Fruit fly (Drosophila melanogaster) whole organism, pupa: ENCODE data around the gene Ae2.

ENCODE experiments used
- CG10348 ChIP-seq: fragments of 200-800 bp; sonication (Bioruptor generic); IDR thresholded peaks from 2 replicates; pipeline ENCODE4 v1.3.6; 2022; ENCODE audit warnings: missing biosample characterization, missing genetic modification characterization
- CG13204 ChIP-seq: fragments of 200-800 bp; sonication (Bioruptor generic); optimal IDR thresholded peaks from 2 replicates; lab custom pipeline; 2018; ENCODE audit warnings: missing biosample characterization, mild to moderate bottlenecking, missing genetic modification characterization, moderate library complexity
- CG14655 ChIP-seq: fragments of 200-800 bp; sonication (Bioruptor generic); optimal IDR thresholded peaks from 3 replicates; lab custom pipeline; 2017; ENCODE audit warnings: mild to moderate bottlenecking, missing biosample characterization, missing genetic modification reagents, missing genetic modification characterization
- CG17806 ChIP-seq: fragments of 200-800 bp; sonication (Bioruptor generic); optimal IDR thresholded peaks from 2 replicates; lab custom pipeline; 2018; ENCODE audit warnings: missing biosample characterization, mild to moderate bottlenecking, missing genetic modification characterization, moderate library complexity
- CG32121 ChIP-seq: fragments of 200-800 bp; sonication (Bioruptor generic); IDR thresholded peaks from 2 replicates; pipeline ENCODE4 v1.3.6; 2022; ENCODE audit warnings: missing biosample characterization, missing genetic modification characterization
- CG4496 ChIP-seq: fragments of 200-800 bp; sonication (Bioruptor generic); IDR thresholded peaks from 3 replicates; pipeline ENCODE4 v1.3.6; 2022; ENCODE audit warnings: missing biosample characterization, missing genetic modification characterization
- CG8301 ChIP-seq: fragments of 200-800 bp; sonication (Bioruptor generic); optimal IDR thresholded peaks from 2 replicates; lab custom pipeline; 2018; ENCODE audit warnings: missing biosample characterization, mild to moderate bottlenecking, missing genetic modification characterization
- EcR ChIP-seq: fragments of 200-800 bp; sonication (Bioruptor generic); optimal IDR thresholded peaks from 3 replicates; lab custom pipeline; 2019; ENCODE audit warnings: missing biosample characterization, missing genetic modification characterization, mild to moderate bottlenecking, moderate library complexity, missing genetic modification reagents
- Ets98B ChIP-seq: fragments of 200-800 bp; sonication (Bioruptor generic); IDR thresholded peaks from 2 replicates; pipeline ENCODE4 v1.3.6; 2022; ENCODE audit warnings: missing biosample characterization, missing genetic modification characterization
- Pif1A ChIP-seq: fragments of 200-800 bp; sonication (Bioruptor generic); optimal IDR thresholded peaks from 3 replicates; lab custom pipeline; 2016; ENCODE audit warnings: missing biosample characterization, missing genetic modification characterization
- Pif1B ChIP-seq: fragments of 200-800 bp; sonication (Bioruptor generic); optimal IDR thresholded peaks from 3 replicates; lab custom pipeline; 2016; ENCODE audit warnings: missing biosample characterization, missing genetic modification characterization
- fd96Ca ChIP-seq: fragments of 200-800 bp; sonication (Bioruptor generic); IDR thresholded peaks from 3 replicates; pipeline ENCODE4 v1.3.6; 2022; ENCODE audit warnings: missing biosample characterization, missing genetic modification characterization
- gl ChIP-seq: fragments of 200-800 bp; sonication (Bioruptor generic); optimal IDR thresholded peaks from 2 replicates; lab custom pipeline; 2018; ENCODE audit warnings: missing biosample characterization, mild to moderate bottlenecking, missing genetic modification characterization
- rn ChIP-seq: fragments of 200-800 bp; sonication (Bioruptor generic); IDR thresholded peaks from 2 replicates; pipeline ENCODE4 v1.3.6; 2022; ENCODE audit warnings: missing biosample characterization, missing genetic modification characterization

dm6 chr3L:9745393-9745792, 18.0 kb upstream of the Ae2 start:
- TF ChIP-seq CG8301: peak; percentile 92
- TF ChIP-seq CG14655 (GFP tag; lab: Kevin White, UChicago): peak; percentile 89
- TF ChIP-seq CG32121 (GFP tag; lab: Robert Waterston, UW): peak; percentile 65
- TF ChIP-seq rn (GFP tag; lab: Robert Waterston, UW): 0 out of 2 replicates have a peak, but pooled peaks have one; percentile 35
- TF ChIP-seq Pif1B (GFP tag; lab: Kevin White, UChicago): peak; percentile 13
- no peak for TF ChIP-seq CG10348 (GFP tag; lab: Robert Waterston, UW)
- peak; percentile 80 for TF ChIP-seq Ets98B (GFP tag; lab: Robert Waterston, UW)
- no peak for TF ChIP-seq EcR (GFP tag; lab: Kevin White, UChicago)
- TF ChIP-seq CG17806 (tag; lab: Kevin White, UChicago): peak; percentile 43
- TF ChIP-seq CG4496 (GFP tag; lab: Robert Waterston, UW): peak; percentile 73; the same call in 2 of the 3 replicates
- TF ChIP-seq CG13204: no peak
- TF ChIP-seq Pif1A (GFP tag; lab: Kevin White, UChicago): peak; percentile 11
- TF ChIP-seq fd96Ca (GFP tag; lab: Robert Waterston, UW): 0 out of 3 replicates have a peak, but pooled peaks have one; percentile 45
- TF ChIP-seq gl: no peak
